Fruit fly (Drosophila melanogaster) whole organism, embryonic: ENCODE measurements around the gene Claspin.

ENCODE experiments used
- Antp ChIP-seq: fragments of 200-800 bp; sonication (Bioruptor generic); optimal IDR thresholded peaks from 3 replicates; lab custom pipeline; 2016; ENCODE audit warnings: missing biosample characterization, missing genetic modification characterization
- BEAF-32 ChIP-seq: fragments of 200-800 bp; sonication (Bioruptor generic); optimal IDR thresholded peaks from 3 replicates; lab custom pipeline; 2017; ENCODE audit warnings: missing biosample characterization, missing genetic modification characterization, mild to moderate bottlenecking, moderate library complexity, missing genetic modification reagents
- C15 ChIP-seq: fragments of 200-800 bp; sonication (Bioruptor generic); IDR thresholded peaks from 3 replicates; pipeline ENCODE4 v1.3.6; 2022; ENCODE audit warnings: missing biosample characterization, missing genetic modification characterization
- CG12104 ChIP-seq: fragments of 200-800 bp; sonication (Bioruptor generic); optimal IDR thresholded peaks from 3 replicates; lab custom pipeline; 2016; ENCODE audit warnings: missing biosample characterization, missing genetic modification characterization
- CG12744 ChIP-seq: fragments of 200-800 bp; sonication (Bioruptor generic); optimal IDR thresholded peaks from 2 replicates; lab custom pipeline; 2016; ENCODE audit warnings: missing biosample characterization, missing genetic modification characterization
- CG15073 ChIP-seq: fragments of 200-800 bp; sonication (Bioruptor generic); optimal IDR thresholded peaks from 2 replicates; lab custom pipeline; 2016; ENCODE audit warnings: missing biosample characterization, missing genetic modification characterization
- CG17568 ChIP-seq: fragments of 200-800 bp; sonication (Bioruptor generic); optimal IDR thresholded peaks from 2 replicates; lab custom pipeline; 2018; ENCODE audit warnings: missing biosample characterization, mild to moderate bottlenecking, missing genetic modification characterization, moderate library complexity
- CG17829 ChIP-seq: fragments of 200-800 bp; optimal IDR thresholded peaks from 2 replicates; lab custom pipeline; 2019; ENCODE audit warnings: missing biosample characterization, mild to moderate bottlenecking, missing genetic modification characterization, moderate library complexity
- CG3407 ChIP-seq: fragments of 200-800 bp; sonication (Bioruptor generic); optimal IDR thresholded peaks from 2 replicates; lab custom pipeline; 2018; ENCODE audit warnings: missing biosample characterization, mild to moderate bottlenecking, missing genetic modification characterization
- CG34224 ChIP-seq: fragments of 200-800 bp; sonication (Bioruptor generic); IDR thresholded peaks from 3 replicates; pipeline ENCODE4 v1.3.6; 2022; ENCODE audit warnings: missing biosample characterization, missing genetic modification characterization; ENCODE audit not compliant: partially characterized antibody
- CG4328 ChIP-seq: fragments of 200-800 bp; sonication (Bioruptor generic); optimal IDR thresholded peaks from 3 replicates; lab custom pipeline; 2017; ENCODE audit warnings: missing biosample characterization, missing genetic modification reagents, missing genetic modification characterization
- CG7928 ChIP-seq: fragments of 200-800 bp; sonication (Bioruptor generic); optimal IDR thresholded peaks from 2 replicates; lab custom pipeline; 2017; ENCODE audit warnings: missing biosample characterization, mild to moderate bottlenecking, missing genetic modification characterization
- Camta ChIP-seq: fragments of 200-800 bp; sonication (Bioruptor generic); optimal IDR thresholded peaks from 2 replicates; lab custom pipeline; 2016; ENCODE audit warnings: missing biosample characterization, missing genetic modification characterization
- Dbx ChIP-seq: fragments of 200-800 bp; sonication (Bioruptor generic); IDR thresholded peaks from 3 replicates; pipeline ENCODE4 v1.3.6; 2022; ENCODE audit warnings: missing biosample characterization, missing genetic modification characterization
- Deaf1 ChIP-seq: fragments of 200-800 bp; optimal IDR thresholded peaks from 3 replicates; lab custom pipeline; 2019; ENCODE audit warnings: missing biosample characterization, mild to moderate bottlenecking, missing genetic modification characterization, moderate library complexity
- E2f2 ChIP-seq: fragments of 200-800 bp; sonication (Bioruptor generic); IDR thresholded peaks from 2 replicates; pipeline ENCODE4 v1.3.6; 2022; ENCODE audit warnings: missing biosample characterization, missing genetic modification characterization
- Eip74EF ChIP-seq, 2 experiments: fragments of 200-800 bp in 1 of 2; fragments of >200 bp in 1 of 2; sonication (Bioruptor generic) in 1 of 2; optimal IDR thresholded peaks; 2 replicates each; lab custom pipeline; 2017 to 2019; ENCODE audit warnings: missing biosample characterization in 2 of 2, missing genetic modification characterization in 2 of 2, mild to moderate bottlenecking in 1 of 2, moderate library complexity in 1 of 2
- HLH3B ChIP-seq: fragments of 200-800 bp; sonication (Bioruptor generic); IDR thresholded peaks from 2 replicates; pipeline ENCODE4 v1.3.6; 2022; ENCODE audit warnings: missing biosample characterization, missing genetic modification characterization
- Hr78 ChIP-seq, 2 experiments: fragments of 200-800 bp in 1 of 2; fragments of >200 bp in 1 of 2; sonication (Bioruptor generic) in 1 of 2; optimal IDR thresholded peaks; 2 replicates each; lab custom pipeline; 2017 to 2019; ENCODE audit warnings: missing biosample characterization in 2 of 2, missing genetic modification characterization in 2 of 2, mild to moderate bottlenecking in 1 of 2, moderate library complexity in 1 of 2
- Meics ChIP-seq: fragments of 200-800 bp; sonication (Bioruptor generic); optimal IDR thresholded peaks from 2 replicates; lab custom pipeline; 2017; ENCODE audit warnings: missing biosample characterization, mild to moderate bottlenecking, missing genetic modification characterization
- Oaz ChIP-seq: fragments of 200-800 bp; sonication (Bioruptor generic); IDR thresholded peaks from 2 replicates; pipeline ENCODE4 v1.3.6; 2022; ENCODE audit warnings: missing biosample characterization, missing genetic modification characterization
- PHDP ChIP-seq: fragments of 200-800 bp; sonication (Bioruptor generic); optimal IDR thresholded peaks from 3 replicates; lab custom pipeline; 2018; ENCODE audit warnings: missing biosample characterization, mild to moderate bottlenecking, missing genetic modification characterization, moderate library complexity
- Ptx1 ChIP-seq: fragments of 200-800 bp; sonication (Bioruptor generic); IDR thresholded peaks from 2 replicates; pipeline ENCODE4 v1.3.6; 2022; ENCODE audit warnings: missing biosample characterization, missing genetic modification characterization
- Sox102F ChIP-seq: fragments of 200-800 bp; sonication (Bioruptor generic); optimal IDR thresholded peaks from 2 replicates; lab custom pipeline; 2018; ENCODE audit warnings: missing biosample characterization, mild to moderate bottlenecking, missing genetic modification characterization, moderate library complexity
- Trl ChIP-seq, 3 experiments: fragments of >200 bp in 2 of 3; fragments of 200-800 bp in 1 of 3; sonication (Bioruptor generic) in 1 of 3; optimal IDR thresholded peaks; 2 replicates in 1 of 3; 3 replicates in 2 of 3; lab custom pipeline; 2016 to 2017; ENCODE audit warnings: missing biosample characterization in 1 of 3, missing genetic modification characterization in 1 of 3
- al ChIP-seq: fragments of 200-800 bp; sonication (Bioruptor generic); IDR thresholded peaks from 2 replicates; pipeline ENCODE4 v1.3.6; 2022; ENCODE audit warnings: missing biosample characterization, missing genetic modification characterization
- ase ChIP-seq: fragments of 200-800 bp; sonication (Bioruptor generic); IDR thresholded peaks from 3 replicates; pipeline ENCODE4 v1.3.6; 2022; ENCODE audit warnings: missing biosample characterization, missing genetic modification characterization
- bowl ChIP-seq: fragments of 200-800 bp; sonication (Bioruptor generic); IDR thresholded peaks from 2 replicates; pipeline ENCODE4 v1.3.6; 2022; ENCODE audit warnings: missing biosample characterization, missing genetic modification characterization
- en ChIP-seq: fragments of 200-800 bp; sonication (Bioruptor generic); optimal IDR thresholded peaks from 2 replicates; lab custom pipeline; 2016; ENCODE audit warnings: missing biosample characterization, missing genetic modification characterization
- eve ChIP-seq, 2 experiments: fragments of >200 bp; optimal IDR thresholded peaks; 2 replicates each; lab custom pipeline; 2017; ENCODE audit warnings: missing biosample characterization in 2 of 2, missing genetic modification characterization in 2 of 2
- exex ChIP-seq: fragments of 200-800 bp; sonication (Bioruptor generic); optimal IDR thresholded peaks from 4 replicates; lab custom pipeline; 2018; ENCODE audit warnings: missing biosample characterization, mild to moderate bottlenecking, missing genetic modification characterization, moderate library complexity
- fd102C ChIP-seq: fragments of 200-800 bp; sonication (Bioruptor generic); optimal IDR thresholded peaks from 2 replicates; lab custom pipeline; 2018; ENCODE audit warnings: missing biosample characterization, mild to moderate bottlenecking, missing genetic modification characterization, moderate library complexity
- gem ChIP-seq: fragments of 200-800 bp; sonication (Bioruptor generic); optimal IDR thresholded peaks from 2 replicates; lab custom pipeline; 2019; ENCODE audit warnings: missing biosample characterization, mild to moderate bottlenecking, missing genetic modification characterization, moderate library complexity
- gfzf ChIP-seq: fragments of 200-800 bp; sonication (Bioruptor generic); optimal IDR thresholded peaks from 2 replicates; lab custom pipeline; 2016; ENCODE audit warnings: missing biosample characterization, mild to moderate bottlenecking, missing genetic modification characterization, moderate library complexity
- h ChIP-seq: fragments of >200 bp; optimal IDR thresholded peaks from 2 replicates; lab custom pipeline; 2017
- hkb ChIP-seq, 2 experiments: fragments of 200-800 bp in 1 of 2; fragments of >200 bp in 1 of 2; sonication (Bioruptor generic) in 1 of 2; IDR thresholded peaks in 1 of 2; optimal IDR thresholded peaks in 1 of 2; 2 replicates each; pipeline versions ENCODE4 v1.3.6 to Lab custom; 2017 to 2022; ENCODE audit warnings: missing biosample characterization in 1 of 2, missing genetic modification characterization in 1 of 2
- jing ChIP-seq: fragments of 200-800 bp; sonication (Bioruptor generic); optimal IDR thresholded peaks from 2 replicates; lab custom pipeline; 2018; ENCODE audit warnings: missing biosample characterization, mild to moderate bottlenecking, missing genetic modification characterization
- onecut ChIP-seq: fragments of 200-800 bp; sonication (Bioruptor generic); IDR thresholded peaks from 2 replicates; pipeline ENCODE4 v1.3.6; 2022; ENCODE audit warnings: missing biosample characterization, missing genetic modification characterization
- otp ChIP-seq: fragments of 200-800 bp; sonication (Bioruptor generic); IDR thresholded peaks from 3 replicates; pipeline ENCODE4, ENCODE4 v1.3.6; 2022; ENCODE audit warnings: missing biosample characterization, missing genetic modification characterization
- p53 ChIP-seq: fragments of 200-800 bp; sonication (Bioruptor generic); optimal IDR thresholded peaks from 2 replicates; lab custom pipeline; 2016; ENCODE audit warnings: missing biosample characterization, missing genetic modification characterization
- pan ChIP-seq, 4 experiments: fragments of >200 bp in 3 of 4; fragments of 200-800 bp in 1 of 4; sonication (Bioruptor generic) in 1 of 4; optimal IDR thresholded peaks in 3 of 4; IDR thresholded peaks in 1 of 4; 2 replicates each; pipeline versions ENCODE4 v1.3.6 to Lab custom; 2017 to 2022; ENCODE audit warnings: missing biosample characterization in 2 of 4, missing genetic modification characterization in 2 of 4, mixed read lengths in 1 of 4
- pb ChIP-seq: fragments of 200-800 bp; sonication (Bioruptor generic); optimal IDR thresholded peaks from 3 replicates; lab custom pipeline; 2016; ENCODE audit warnings: missing biosample characterization, missing genetic modification characterization
- row ChIP-seq: fragments of 200-800 bp; sonication (Bioruptor generic); IDR thresholded peaks from 3 replicates; pipeline ENCODE4 v1.3.6; 2022; ENCODE audit warnings: missing biosample characterization, missing genetic modification characterization
- schlank ChIP-seq: fragments of 200-800 bp; sonication (Bioruptor generic); optimal IDR thresholded peaks from 2 replicates; lab custom pipeline; 2018; ENCODE audit warnings: missing biosample characterization, mild to moderate bottlenecking, missing genetic modification characterization
- sim ChIP-seq: fragments of 200-800 bp; sonication (Bioruptor generic); IDR thresholded peaks from 2 replicates; pipeline ENCODE4 v1.3.6; 2022; ENCODE audit warnings: missing biosample characterization, missing genetic modification characterization
- sob ChIP-seq: fragments of 200-800 bp; sonication (Bioruptor generic); IDR thresholded peaks from 2 replicates; pipeline ENCODE4 v1.3.6; 2022; ENCODE audit warnings: missing biosample characterization, missing genetic modification characterization
- sr ChIP-seq: fragments of 200-800 bp; sonication (Bioruptor generic); IDR thresholded peaks from 3 replicates; pipeline ENCODE4 v1.3.6; 2022; ENCODE audit warnings: missing biosample characterization, missing genetic modification characterization
- unc-4 ChIP-seq: fragments of 200-800 bp; sonication (Bioruptor generic); IDR thresholded peaks from 2 replicates; pipeline ENCODE4 v1.3.6; 2022; ENCODE audit warnings: missing biosample characterization, missing genetic modification characterization; ENCODE audit not compliant: partially characterized antibody
- zen ChIP-seq: fragments of 200-800 bp; sonication (Bioruptor generic); optimal IDR thresholded peaks from 3 replicates; lab custom pipeline; 2018; ENCODE audit warnings: missing biosample characterization, mild to moderate bottlenecking, missing genetic modification characterization, moderate library complexity

Gene Claspin

dm6 chr3L:4322032-4322617 is 8.8 kb downstream of the Claspin start, which contains the start of gene CG15014 (continued):
- TF ChIP-seq eve (GFP tag; optimal IDR thresholded peaks at IDR 0.05; lab: Kevin White, UChicago) (no peak), CG17829 (tag; lab: Kevin White, UChicago) (no peak), Hr78 (GFP tag; optimal IDR thresholded peaks at IDR 0.05; lab: Kevin White, UChicago) (no peak), hkb (optimal IDR thresholded peaks at IDR 0.05; lab: Kevin White, UChicago) (no peak), hkb (GFP tag; IDR thresholded peaks at IDR 0.05; lab: Robert Waterston, UW) (no peak), Antp (GFP tag; lab: Kevin White, UChicago) (no peak), al (no peak), CG3407 (GFP tag; lab: Kevin White, UChicago) (no peak), Dbx (GFP tag; lab: Robert Waterston, UW) (no peak), h (lab: Kevin White, UChicago) (no peak), gem (no peak), sob (GFP tag; lab: Robert Waterston, UW) (no peak), fd102C (GFP tag; lab: Kevin White, UChicago) (no peak), exex (tag; lab: Kevin White, UChicago) (no peak), CG15073 (no peak), gfzf (peak; percentile 85), unc-4 (GFP tag; lab: Robert Waterston, UW) (no peak), PHDP (tag; lab: Kevin White, UChicago) (no peak), E2f2 (GFP tag; lab: Robert Waterston, UW) (peak; percentile 14; the same call in 1 of the 2 replicates), onecut (GFP tag; lab: Robert Waterston, UW) (no peak), ase (no peak), Sox102F (GFP tag; lab: Kevin White, UChicago) (no peak), en (GFP tag; lab: Kevin White, UChicago) (no peak), zen (tag; lab: Kevin White, UChicago) (no peak), BEAF-32 (GFP tag; lab: Kevin White, UChicago) (peak; percentile 25), Meics (GFP tag; lab: Kevin White, UChicago) (no peak)

- TF ChIP-seq sim (GFP tag; lab: Robert Waterston, UW) (no peak), CG12744 (GFP tag; lab: Kevin White, UChicago) (no peak), pb (no peak), Oaz (no peak), CG17568 (GFP tag; lab: Kevin White, UChicago) (no peak), sr (GFP tag; lab: Robert Waterston, UW) (peak; percentile 54; the same call in 2 of the 3 replicates), Deaf1 (tag; lab: Kevin White, UChicago) (no peak), HLH3B (GFP tag; lab: Robert Waterston, UW) (0 out of 2 replicates have a peak, but pooled peaks have one; percentile 30), jing (GFP tag; lab: Kevin White, UChicago) (no peak), bowl (GFP tag; lab: Robert Waterston, UW) (no peak), pan (optimal IDR thresholded peaks at IDR 0.05; lab: Kevin White, UChicago) (no peak), pan (GFP tag; optimal IDR thresholded peaks at IDR 0.05 in 1 of 2, IDR thresholded peaks at IDR 0.05 in 1 of 2) (no peak), CG12104 (no peak), Camta (GFP tag; lab: Kevin White, UChicago) (no peak), p53 (no peak), CG34224 (no peak), Ptx1 (GFP tag; lab: Robert Waterston, UW) (no peak), Eip74EF (GFP tag; optimal IDR thresholded peaks at IDR 0.05; lab: Kevin White, UChicago) (no peak), otp (no peak), Trl (optimal IDR thresholded peaks at IDR 0.05; lab: Kevin White, UChicago) (no peak), Trl (GFP tag; optimal IDR thresholded peaks at IDR 0.05; lab: Kevin White, UChicago) (no peak), row (peak; percentile 42; the same call in 1 of the 3 replicates), CG4328 (GFP tag; lab: Kevin White, UChicago) (no peak), schlank (no peak), C15 (GFP tag; lab: Robert Waterston, UW) (0 out of 3 replicates have a peak, but pooled peaks have one; percentile 19), CG7928 (no peak), ase (no peak)
These were observed 14.8 kb downstream of the Claspin start for dm6 chr3L:4328048-4328447.
